Fruit fly (Drosophila melanogaster) whole organism, embryonic: Measurements from ENCODE around the gene CG8563.

Source experiments
- Asciz ChIP-seq: fragments of 200-800 bp; sonication (Bioruptor generic); optimal IDR thresholded peaks from 2 replicates; lab custom pipeline; 2017; ENCODE audit warnings: missing biosample characterization, mild to moderate bottlenecking, missing genetic modification characterization, missing genetic modification reagents
- C15 ChIP-seq: fragments of 200-800 bp; sonication (Bioruptor generic); IDR thresholded peaks from 3 replicates; pipeline ENCODE4 v1.3.6; 2022; ENCODE audit warnings: missing biosample characterization, missing genetic modification characterization
- CG11085 ChIP-seq: fragments of 200-800 bp; sonication (Bioruptor generic); IDR thresholded peaks from 2 replicates; pipeline ENCODE4 v1.3.6; 2022; ENCODE audit warnings: missing biosample characterization, missing genetic modification characterization
- CG11398 ChIP-seq: fragments of 200-800 bp; sonication (Bioruptor generic); optimal IDR thresholded peaks from 2 replicates; lab custom pipeline; 2016; ENCODE audit warnings: missing biosample characterization, missing genetic modification characterization
- CG14050 ChIP-seq: fragments of 200-800 bp; sonication (Bioruptor generic); IDR thresholded peaks from 3 replicates; pipeline ENCODE4 v1.3.6; 2022; ENCODE audit warnings: missing biosample characterization, missing genetic modification characterization
- CG15073 ChIP-seq: fragments of 200-800 bp; sonication (Bioruptor generic); optimal IDR thresholded peaks from 2 replicates; lab custom pipeline; 2016; ENCODE audit warnings: missing biosample characterization, missing genetic modification characterization
- CG15696 ChIP-seq: fragments of 200-800 bp; sonication (Bioruptor generic); optimal IDR thresholded peaks from 2 replicates; lab custom pipeline; 2019; ENCODE audit warnings: missing biosample characterization, mild to moderate bottlenecking, missing genetic modification characterization, moderate library complexity
- CG17359 ChIP-seq: fragments of 200-800 bp; sonication (Bioruptor generic); optimal IDR thresholded peaks from 3 replicates; lab custom pipeline; 2018; ENCODE audit warnings: missing biosample characterization, mild to moderate bottlenecking, missing genetic modification characterization, moderate library complexity
- CG17612 ChIP-seq: fragments of 200-800 bp; sonication (Bioruptor generic); IDR thresholded peaks from 2 replicates; pipeline ENCODE4 v1.3.6; 2022; ENCODE audit warnings: missing biosample characterization, missing genetic modification characterization
- CG17912 ChIP-seq: fragments of 200-800 bp; sonication (Bioruptor generic); optimal IDR thresholded peaks from 2 replicates; lab custom pipeline; 2018; ENCODE audit warnings: missing biosample characterization, mild to moderate bottlenecking, missing genetic modification characterization
- CG30020 ChIP-seq: fragments of 200-800 bp; optimal IDR thresholded peaks from 2 replicates; lab custom pipeline; 2019; ENCODE audit warnings: missing biosample characterization, mild to moderate bottlenecking, missing genetic modification characterization, moderate library complexity
- CG33213 ChIP-seq: fragments of 200-800 bp; sonication (Bioruptor generic); optimal IDR thresholded peaks from 3 replicates; lab custom pipeline; 2016; ENCODE audit warnings: missing biosample characterization, missing genetic modification characterization
- CG34422 ChIP-seq: fragments of 200-800 bp; sonication (Bioruptor generic); IDR thresholded peaks from 3 replicates; pipeline ENCODE4 v1.3.6; 2022; ENCODE audit warnings: missing biosample characterization, missing genetic modification characterization
- CG6813 ChIP-seq: fragments of 200-800 bp; sonication (Bioruptor generic); optimal IDR thresholded peaks from 2 replicates; lab custom pipeline; 2017; ENCODE audit warnings: missing biosample characterization, missing genetic modification characterization, mild to moderate bottlenecking, moderate library complexity, missing genetic modification reagents
- CG7372 ChIP-seq: fragments of 200-800 bp; sonication (Bioruptor generic); IDR thresholded peaks from 2 replicates; pipeline ENCODE4 v1.3.6; 2022; ENCODE audit warnings: missing biosample characterization, missing genetic modification characterization
- CG8924 ChIP-seq: fragments of 200-800 bp; optimal IDR thresholded peaks from 3 replicates; lab custom pipeline; 2019; ENCODE audit warnings: missing biosample characterization, mild to moderate bottlenecking, missing genetic modification characterization, moderate library complexity
- Chrac-16 ChIP-seq: fragments of 200-800 bp; sonication (Bioruptor generic); optimal IDR thresholded peaks from 3 replicates; lab custom pipeline; 2016; ENCODE audit warnings: missing biosample characterization, missing genetic modification characterization
- Dad ChIP-seq: fragments of 200-800 bp; sonication (Bioruptor generic); optimal IDR thresholded peaks from 3 replicates; lab custom pipeline; 2016; ENCODE audit warnings: missing biosample characterization, missing genetic modification characterization
- Dbx ChIP-seq: fragments of 200-800 bp; sonication (Bioruptor generic); IDR thresholded peaks from 3 replicates; pipeline ENCODE4 v1.3.6; 2022; ENCODE audit warnings: missing biosample characterization, missing genetic modification characterization
- Dfd ChIP-seq, 2 experiments: fragments of >200 bp; optimal IDR thresholded peaks; 2 replicates each; lab custom pipeline; 2017; ENCODE audit warnings: missing biosample characterization in 2 of 2, missing genetic modification characterization in 2 of 2
- Ets65A ChIP-seq: fragments of 200-800 bp; sonication (Bioruptor generic); peaks from one replicate; lab custom pipeline; 2016; ENCODE audit warnings: missing biosample characterization, missing genetic modification characterization
- Fer1 ChIP-seq: fragments of 200-800 bp; sonication (Bioruptor generic); optimal IDR thresholded peaks from 2 replicates; lab custom pipeline; 2017; ENCODE audit warnings: missing biosample characterization, mild to moderate bottlenecking, missing genetic modification characterization
- HLH4C ChIP-seq: fragments of 200-800 bp; sonication (Bioruptor generic); IDR thresholded peaks from 3 replicates; pipeline ENCODE4 v1.3.6; 2022; ENCODE audit warnings: missing biosample characterization, missing genetic modification characterization; ENCODE audit not compliant: partially characterized antibody
- Hr51 ChIP-seq, 2 experiments: fragments of 200-800 bp; sonication (Bioruptor generic); optimal IDR thresholded peaks; 2 replicates in 1 of 2; 3 replicates in 1 of 2; lab custom pipeline; 2016 to 2018; ENCODE audit warnings: missing biosample characterization in 2 of 2, missing genetic modification characterization in 2 of 2, mild to moderate bottlenecking in 1 of 2, moderate library complexity in 1 of 2
- Max ChIP-seq: fragments of 200-800 bp; sonication (Bioruptor generic); optimal IDR thresholded peaks from 2 replicates; lab custom pipeline; 2016; ENCODE audit warnings: missing biosample characterization, mild to moderate bottlenecking, missing genetic modification characterization
- Med ChIP-seq: fragments of 200-800 bp; sonication (Bioruptor generic); peaks from one replicate; lab custom pipeline; 2016; ENCODE audit warnings: missing biosample characterization, missing genetic modification characterization, mild to moderate bottlenecking, inconsistent platforms, moderate library complexity
- Meics ChIP-seq: fragments of 200-800 bp; sonication (Bioruptor generic); optimal IDR thresholded peaks from 2 replicates; lab custom pipeline; 2017; ENCODE audit warnings: missing biosample characterization, mild to moderate bottlenecking, missing genetic modification characterization
- Opbp ChIP-seq: fragments of 200-800 bp; sonication (Bioruptor generic); IDR thresholded peaks from 3 replicates; pipeline ENCODE4 v1.3.6; 2022; ENCODE audit warnings: missing biosample characterization, missing genetic modification characterization; ENCODE audit not compliant: partially characterized antibody
- Six4 ChIP-seq: fragments of 200-800 bp; sonication (Bioruptor generic); optimal IDR thresholded peaks from 2 replicates; lab custom pipeline; 2016; ENCODE audit warnings: missing biosample characterization, missing genetic modification characterization
- Sox102F ChIP-seq: fragments of 200-800 bp; sonication (Bioruptor generic); optimal IDR thresholded peaks from 2 replicates; lab custom pipeline; 2018; ENCODE audit warnings: missing biosample characterization, mild to moderate bottlenecking, missing genetic modification characterization, moderate library complexity
- Taf1 ChIP-seq: fragments of 200-800 bp; sonication (Bioruptor generic); IDR thresholded peaks from 2 replicates; pipeline ENCODE4 v1.3.6; 2022; ENCODE audit warnings: missing biosample characterization, missing genetic modification characterization
- ab ChIP-seq: fragments of 200-800 bp; sonication (Bioruptor generic); optimal IDR thresholded peaks from 2 replicates; lab custom pipeline; 2016; ENCODE audit warnings: missing biosample characterization, missing genetic modification characterization
- abd-A ChIP-seq: fragments of 200-800 bp; sonication (Bioruptor generic); optimal IDR thresholded peaks from 3 replicates; lab custom pipeline; 2019; ENCODE audit warnings: missing biosample characterization, mild to moderate bottlenecking, missing genetic modification characterization, moderate library complexity
- ap ChIP-seq: fragments of 200-800 bp; sonication (Bioruptor generic); IDR thresholded peaks from 2 replicates; pipeline ENCODE4 v1.3.6; 2022; ENCODE audit warnings: missing biosample characterization, missing genetic modification characterization
- bsh ChIP-seq, 2 experiments: fragments of 200-800 bp; sonication (Bioruptor generic); optimal IDR thresholded peaks; 2 replicates each; lab custom pipeline; 2017 to 2018; ENCODE audit warnings: mild to moderate bottlenecking in 2 of 2, missing biosample characterization in 2 of 2, missing genetic modification characterization in 2 of 2, moderate library complexity in 1 of 2
- btn ChIP-seq: fragments of 200-800 bp; sonication (Bioruptor generic); optimal IDR thresholded peaks from 2 replicates; lab custom pipeline; 2016; ENCODE audit warnings: missing biosample characterization, missing genetic modification characterization
- chm ChIP-seq: fragments of 200-800 bp; sonication (Bioruptor generic); IDR thresholded peaks from 2 replicates; pipeline ENCODE4 v1.3.6; 2022; ENCODE audit warnings: missing biosample characterization, missing genetic modification characterization
- crp ChIP-seq, 2 experiments: fragments of 200-800 bp; sonication (Bioruptor generic); optimal IDR thresholded peaks; 2 replicates in 1 of 2; 3 replicates in 1 of 2; lab custom pipeline; 2017; ENCODE audit warnings: missing biosample characterization in 2 of 2, missing genetic modification characterization in 2 of 2, mild to moderate bottlenecking in 1 of 2, moderate library complexity in 1 of 2
- cwo ChIP-seq: fragments of 200-800 bp; sonication (Bioruptor generic); optimal IDR thresholded peaks from 3 replicates; lab custom pipeline; 2017; ENCODE audit warnings: missing biosample characterization, missing genetic modification characterization, mild to moderate bottlenecking, moderate library complexity, missing genetic modification reagents
- dan ChIP-seq: fragments of 200-800 bp; sonication (Bioruptor generic); IDR thresholded peaks from 2 replicates; pipeline ENCODE4 v1.3.6; 2022; ENCODE audit warnings: missing biosample characterization, missing genetic modification characterization
- eve ChIP-seq, 2 experiments: fragments of >200 bp; optimal IDR thresholded peaks; 2 replicates each; lab custom pipeline; 2017; ENCODE audit warnings: missing biosample characterization in 2 of 2, missing genetic modification characterization in 2 of 2
- exex ChIP-seq: fragments of 200-800 bp; sonication (Bioruptor generic); optimal IDR thresholded peaks from 4 replicates; lab custom pipeline; 2018; ENCODE audit warnings: missing biosample characterization, mild to moderate bottlenecking, missing genetic modification characterization, moderate library complexity
- inv ChIP-seq: fragments of 200-800 bp; sonication (Bioruptor generic); IDR thresholded peaks from 2 replicates; pipeline ENCODE4 v1.3.6; 2022; ENCODE audit warnings: missing biosample characterization, missing genetic modification characterization; ENCODE audit not compliant: partially characterized antibody
- kay ChIP-seq: fragments of 200-800 bp; sonication (Bioruptor generic); optimal IDR thresholded peaks from 2 replicates; lab custom pipeline; 2016; ENCODE audit warnings: missing biosample characterization, missing genetic modification characterization
- knrl ChIP-seq: fragments of 200-800 bp; sonication (Bioruptor generic); IDR thresholded peaks from 3 replicates; pipeline ENCODE4 v1.3.6; 2022; ENCODE audit warnings: missing biosample characterization, missing genetic modification characterization; ENCODE audit not compliant: partially characterized antibody
- ro ChIP-seq: fragments of 200-800 bp; sonication (Bioruptor generic); IDR thresholded peaks from 2 replicates; pipeline ENCODE4 v1.3.6; 2022; ENCODE audit warnings: missing biosample characterization, missing genetic modification characterization
- so ChIP-seq: fragments of 200-800 bp; sonication (Bioruptor generic); IDR thresholded peaks from 3 replicates; pipeline ENCODE4 v1.3.6; 2022; ENCODE audit warnings: missing biosample characterization, missing genetic modification characterization
- vnd ChIP-seq: fragments of 200-800 bp; sonication (Bioruptor generic); IDR thresholded peaks from 3 replicates; pipeline ENCODE4 v1.3.6; 2022; ENCODE audit warnings: missing biosample characterization, missing genetic modification characterization; ENCODE audit not compliant: partially characterized antibody
- yki ChIP-seq: fragments of >200 bp; optimal IDR thresholded peaks from 3 replicates; lab custom pipeline; 2018

Gene CG8563

dm6 chr3L:7344965-7345427 lies 45.5 kb upstream of the CG8563 start, which contains the start of gene Cln7 (continued):
- no peak for TF ChIP-seq yki (lab: Kevin White, UChicago)
- TF ChIP-seq Dad (GFP tag; lab: Kevin White, UChicago) = no peak
- TF ChIP-seq ab (GFP tag; lab: Kevin White, UChicago) = no peak
- peak; percentile 49; the same call in 1 of the 2 replicates for TF ChIP-seq ap
- no peak for TF ChIP-seq CG15696 (tag; lab: Kevin White, UChicago)
- TF ChIP-seq CG14050 (GFP tag; lab: Robert Waterston, UW) = no peak
- TF ChIP-seq so (GFP tag; lab: Robert Waterston, UW) = no peak; the same call in 2 of the 3 replicates
- TF ChIP-seq knrl (GFP tag; lab: Robert Waterston, UW) = 0 out of 3 replicates have a peak, but pooled peaks have one; percentile 27
- TF ChIP-seq Six4 = no peak
- peak; percentile 52; the same call in 1 of the 3 replicates for TF ChIP-seq CG34422
- no peak for TF ChIP-seq CG17612 (GFP tag; lab: Robert Waterston, UW)
- no peak for TF ChIP-seq CG15073
- TF ChIP-seq CG17359 = peak; percentile 31
- no peak for TF ChIP-seq CG30020 (tag; lab: Kevin White, UChicago)
- TF ChIP-seq CG33213 (GFP tag; lab: Kevin White, UChicago) = no peak
- peak; percentile 63 for TF ChIP-seq CG8924
- peak; percentile 67; the same call in 2 of the 3 replicates for TF ChIP-seq Opbp (GFP tag; lab: Robert Waterston, UW)
- TF ChIP-seq Hr51 (GFP tag; optimal IDR thresholded peaks at IDR 0.05; lab: Kevin White, UChicago) = no peak
- peak; percentile 43 for TF ChIP-seq exex (tag; lab: Kevin White, UChicago)
- TF ChIP-seq Chrac-16 = no peak
- peak; percentile 26 for TF ChIP-seq CG11398
- TF ChIP-seq Fer1 (GFP tag; lab: Kevin White, UChicago) = peak; percentile 72
- TF ChIP-seq CG17912 (GFP tag; lab: Kevin White, UChicago) = peak; percentile 50
- TF ChIP-seq dan (GFP tag; lab: Robert Waterston, UW) = no peak
- TF ChIP-seq Dfd (GFP tag; optimal IDR thresholded peaks at IDR 0.05; lab: Kevin White, UChicago) = no peak

- TF ChIP-seq vnd (no peak), Taf1 (GFP tag; lab: Robert Waterston, UW) (no peak), inv (GFP tag; lab: Robert Waterston, UW) (no peak), Max (GFP tag; lab: Kevin White, UChicago) (no peak), Meics (no peak), C15 (no peak), chm (GFP tag; lab: Robert Waterston, UW) (no peak), bsh (GFP tag; optimal IDR thresholded peaks at IDR 0.05; lab: Kevin White, UChicago) (no peak)
Measured at dm6 chr3L:7346951-7347350, 43.6 kb upstream of the CG8563 start, which contains the start of gene CG14834. CG14834 (minus strand) TSS chr3L:7347123.

- TF ChIP-seq Dbx (GFP tag; lab: Robert Waterston, UW) = peak; percentile 52; the same call in 2 of the 3 replicates
- peak; percentile 85 for TF ChIP-seq Med (GFP tag; lab: Kevin White, UChicago)
- TF ChIP-seq CG7372 (GFP tag; lab: Robert Waterston, UW) = no peak
- peak; percentile 54 for TF ChIP-seq kay (GFP tag; lab: Kevin White, UChicago)
- TF ChIP-seq ro (GFP tag; lab: Robert Waterston, UW) = no peak
- 0 out of 2 replicates have a peak, but pooled peaks have one; percentile 12 for TF ChIP-seq CG11085 (GFP tag; lab: Robert Waterston, UW)
- no peak for TF ChIP-seq CG6813 (GFP tag; lab: Kevin White, UChicago)
- peak; percentile 97 for TF ChIP-seq Ets65A (GFP tag; lab: Kevin White, UChicago)
- no peak for TF ChIP-seq eve (GFP tag; optimal IDR thresholded peaks at IDR 0.05; lab: Kevin White, UChicago)
- no peak for TF ChIP-seq crp (GFP tag; optimal IDR thresholded peaks at IDR 0.05; lab: Kevin White, UChicago)
- TF ChIP-seq cwo = peak; percentile 36
- no peak for TF ChIP-seq Sox102F (GFP tag; lab: Kevin White, UChicago)
- no peak for TF ChIP-seq btn (GFP tag; lab: Kevin White, UChicago)
- no peak for TF ChIP-seq Asciz
- peak; percentile 73 for TF ChIP-seq HLH4C (GFP tag; lab: Robert Waterston, UW)
- no peak for TF ChIP-seq abd-A (tag; lab: Kevin White, UChicago)
Measured at dm6 chr3L:7347984-7348631, 42.4 kb upstream of the CG8563 start, which contains the start of the genes Srp19 and qm. Srp19 (minus strand) TSS chr3L:7348034. qm (plus strand) TSS chr3L:7348313.
